Worm (Caenorhabditis elegans) whole organism, L4 larva: ENCODE results near the gene enu-3.6.

Experiments
- T20F7.1 ChIP-seq: fragments of 200-800 bp; sonication (Bioruptor generic); optimal IDR thresholded peaks from 2 replicates; lab custom pipeline; 2018; ENCODE audit warnings: mild to moderate bottlenecking, missing genetic modification characterization, missing compliant biosample characterization
- T26A8.4 ChIP-seq: fragments of 200-800 bp; sonication (Bioruptor generic); IDR thresholded peaks from 2 replicates; pipeline ENCODE4 v1.3.6; 2022; ENCODE audit warnings: missing genetic modification characterization, missing compliant biosample characterization
- Y75B8A.6 ChIP-seq: fragments of 200-800 bp; sonication (Bioruptor generic); IDR thresholded peaks from 2 replicates; pipeline ENCODE4 v1.3.6; 2022; ENCODE audit warnings: missing genetic modification reagents, missing genetic modification characterization, missing compliant biosample characterization
- aha-1 ChIP-seq: fragments of 150-350 bp; peaks from one replicate; lab custom pipeline; 2014; ENCODE audit warnings: missing biosample characterization, missing genetic modification characterization
- ama-1 ChIP-seq: fragments of 150-350 bp; optimal IDR thresholded peaks from 2 replicates; lab custom pipeline; 2014; ENCODE audit warnings: inconsistent platforms, mixed read lengths
- ceh-62 ChIP-seq: sonication (generic microtip); optimal IDR thresholded peaks from 2 replicates; lab custom pipeline; 2017; ENCODE audit warnings: missing biosample characterization, missing genetic modification characterization
- cey-2 ChIP-seq: sonication (generic microtip); optimal IDR thresholded peaks from 3 replicates; lab custom pipeline; 2017; ENCODE audit warnings: missing genetic modification characterization, mild to moderate bottlenecking, missing compliant biosample characterization, antibody characterized with exemption, borderline replicate concordance; ENCODE audit not compliant: insufficient read depth
- daf-12 ChIP-seq: fragments of 150-350 bp; optimal IDR thresholded peaks from 2 replicates; lab custom pipeline; 2014; ENCODE audit warnings: missing biosample characterization, missing genetic modification reagents, missing genetic modification characterization
- daf-16 ChIP-seq, 3 experiments: sonication (generic microtip); optimal IDR thresholded peaks; 2 replicates each; lab custom pipeline; 2016 to 2017; ENCODE audit warnings: missing genetic modification characterization in 3 of 3, missing genetic modification reagents in 3 of 3, mild to moderate bottlenecking in 2 of 3, missing compliant biosample characterization in 2 of 3, missing biosample characterization in 1 of 3, moderate library complexity in 1 of 3
- dmd-6 ChIP-seq: fragments of 200-800 bp; sonication (Bioruptor generic); IDR thresholded peaks from 2 replicates; pipeline ENCODE4 v1.3.6; 2022; ENCODE audit warnings: missing genetic modification reagents, missing genetic modification characterization, missing compliant biosample characterization
- dmd-8 ChIP-seq: fragments of 200-800 bp; sonication (Bioruptor generic); IDR thresholded peaks from 2 replicates; pipeline ENCODE4 v1.3.6; 2022; ENCODE audit warnings: missing genetic modification characterization, missing compliant biosample characterization
- dmd-9 ChIP-seq: fragments of 200-800 bp; sonication (Bioruptor generic); IDR thresholded peaks from 2 replicates; pipeline ENCODE4 v1.3.6; 2022; ENCODE audit warnings: missing genetic modification reagents, missing genetic modification characterization, missing compliant biosample characterization
- dpl-1 ChIP-seq: fragments of 150-350 bp; optimal IDR thresholded peaks from 2 replicates; lab custom pipeline; 2014; ENCODE audit warnings: missing biosample characterization, missing genetic modification reagents, missing genetic modification characterization
- duxl-1 ChIP-seq: sonication (generic microtip); optimal IDR thresholded peaks from 2 replicates; lab custom pipeline; 2016; ENCODE audit warnings: mild to moderate bottlenecking, missing genetic modification characterization, moderate library complexity, missing compliant biosample characterization; ENCODE audit not compliant: poor library complexity
- dve-1 ChIP-seq: sonication (generic microtip); optimal IDR thresholded peaks from 2 replicates; lab custom pipeline; 2017; ENCODE audit warnings: antibody characterized with exemption, mild to moderate bottlenecking, missing genetic modification characterization, missing compliant biosample characterization; ENCODE audit not compliant: insufficient read depth
- fkh-10 ChIP-seq: fragments of 150-350 bp; optimal IDR thresholded peaks from 2 replicates; lab custom pipeline; 2014; ENCODE audit warnings: missing biosample characterization, missing genetic modification reagents, missing genetic modification characterization
- fos-1 ChIP-seq: fragments of 150-350 bp; optimal IDR thresholded peaks from 2 replicates; lab custom pipeline; 2014; ENCODE audit warnings: missing biosample characterization, missing genetic modification characterization
- gei-8 ChIP-seq: fragments of 200-800 bp; sonication (Bioruptor generic); optimal IDR thresholded peaks from 2 replicates; lab custom pipeline; 2018; ENCODE audit warnings: mild to moderate bottlenecking, missing genetic modification characterization, missing compliant biosample characterization
- hlh-11 ChIP-seq: fragments of 200-800 bp; sonication (Bioruptor generic); optimal IDR thresholded peaks from 2 replicates; lab custom pipeline; 2018; ENCODE audit warnings: mild to moderate bottlenecking, missing genetic modification characterization, missing compliant biosample characterization
- hmg-1.1 ChIP-seq: fragments of 200-800 bp; sonication (Bioruptor generic); IDR thresholded peaks from 2 replicates; pipeline ENCODE4 v1.3.6; 2022; ENCODE audit warnings: missing genetic modification reagents, missing genetic modification characterization, missing compliant biosample characterization
- lim-7 ChIP-seq: fragments of 200-800 bp; sonication (Bioruptor generic); IDR thresholded peaks from 2 replicates; pipeline ENCODE4 v1.3.6; 2022; ENCODE audit warnings: missing genetic modification characterization, missing compliant biosample characterization
- lin-13 ChIP-seq: fragments of 150-350 bp; optimal IDR thresholded peaks from 2 replicates; lab custom pipeline; 2014; ENCODE audit warnings: missing biosample characterization, missing genetic modification reagents, missing genetic modification characterization
- lsy-2 ChIP-seq, 2 experiments: fragments of 150-350 bp in 1 of 2; sonication (generic microtip) in 1 of 2; optimal IDR thresholded peaks; 2 replicates each; lab custom pipeline; 2014 to 2017; ENCODE audit warnings: missing biosample characterization in 2 of 2, missing genetic modification characterization in 2 of 2
- madf-9 ChIP-seq: fragments of 200-800 bp; sonication (Bioruptor generic); conservative IDR thresholded peaks from 2 replicates; pipeline ENCODE4 v1.3.6; 2022; ENCODE audit warnings: missing genetic modification reagents, missing genetic modification characterization, missing compliant biosample characterization
- mdt-29 ChIP-seq: fragments of 200-800 bp; sonication (Bioruptor generic); IDR thresholded peaks from 2 replicates; pipeline ENCODE4 v1.3.6; 2022; ENCODE audit warnings: missing genetic modification reagents, missing genetic modification characterization, missing compliant biosample characterization
- mes-2 ChIP-seq: sonication (generic microtip); optimal IDR thresholded peaks from 2 replicates; lab custom pipeline; 2016; ENCODE audit warnings: missing genotype, mild to moderate bottlenecking, missing genetic modification characterization, missing compliant biosample characterization; ENCODE audit not compliant: poor library complexity, severe bottlenecking
- mxl-3 ChIP-seq: fragments of 200-800 bp; sonication (Bioruptor generic); optimal IDR thresholded peaks from 2 replicates; lab custom pipeline; 2018; ENCODE audit warnings: mild to moderate bottlenecking, missing genetic modification characterization, missing compliant biosample characterization
- nhr-11 ChIP-seq: fragments of 150-350 bp; optimal IDR thresholded peaks from 2 replicates; lab custom pipeline; 2014; ENCODE audit warnings: missing biosample characterization, missing genetic modification characterization
- nhr-25 ChIP-seq: sonication (generic microtip); optimal IDR thresholded peaks from 2 replicates; lab custom pipeline; 2017; ENCODE audit warnings: missing genetic modification characterization, mild to moderate bottlenecking, missing compliant biosample characterization, antibody characterized with exemption, moderate library complexity, borderline replicate concordance; ENCODE audit not compliant: insufficient read depth
- nhr-28 ChIP-seq: fragments of 150-350 bp; optimal IDR thresholded peaks from 2 replicates; lab custom pipeline; 2014; ENCODE audit warnings: missing biosample characterization, missing genetic modification characterization
- nhr-41 ChIP-seq: fragments of 200-800 bp; sonication (Bioruptor generic); IDR thresholded peaks from 2 replicates; pipeline ENCODE4 v1.3.6; 2022; ENCODE audit warnings: missing genetic modification reagents, missing genetic modification characterization, missing compliant biosample characterization
- nhr-48 ChIP-seq: sonication (generic microtip); optimal IDR thresholded peaks from 2 replicates; lab custom pipeline; 2016; ENCODE audit warnings: mild to moderate bottlenecking, missing genetic modification characterization, missing compliant biosample characterization
- nhr-76 ChIP-seq: fragments of 150-350 bp; optimal IDR thresholded peaks from 2 replicates; lab custom pipeline; 2014; ENCODE audit warnings: missing biosample characterization, missing genetic modification characterization
- nhr-77 ChIP-seq: fragments of 150-350 bp; optimal IDR thresholded peaks from 2 replicates; lab custom pipeline; 2014; ENCODE audit warnings: missing biosample characterization, missing genetic modification characterization
- php-3 ChIP-seq: fragments of 200-800 bp; sonication (Bioruptor generic); IDR thresholded peaks from 2 replicates; pipeline ENCODE4 v1.3.6; 2022; ENCODE audit warnings: missing genetic modification reagents, missing genetic modification characterization, missing compliant biosample characterization
- rbr-2 ChIP-seq: sonication (generic microtip); optimal IDR thresholded peaks from 2 replicates; lab custom pipeline; 2016; ENCODE audit warnings: missing genotype, missing genetic modification characterization, missing compliant biosample characterization
- saeg-2 ChIP-seq: fragments of 200-800 bp; sonication (Bioruptor generic); IDR thresholded peaks from 2 replicates; pipeline ENCODE4 v1.3.6; 2022; ENCODE audit warnings: missing genetic modification reagents, missing genetic modification characterization, missing compliant biosample characterization
- set-16 ChIP-seq: fragments of 200-800 bp; sonication (Bioruptor generic); IDR thresholded peaks from 2 replicates; pipeline ENCODE4 v1.3.6; 2022; ENCODE audit warnings: missing genetic modification reagents, missing genetic modification characterization, missing compliant biosample characterization
- snpc-1.2 ChIP-seq: fragments of 200-800 bp; sonication (Bioruptor generic); IDR thresholded peaks from 2 replicates; pipeline ENCODE4 v1.3.6; 2022; ENCODE audit warnings: missing genetic modification reagents, missing genetic modification characterization, missing compliant biosample characterization
- spr-1 ChIP-seq: sonication (generic microtip); optimal IDR thresholded peaks from 2 replicates; lab custom pipeline; 2016; ENCODE audit warnings: mild to moderate bottlenecking, missing genetic modification characterization, missing compliant biosample characterization
- tra-1 ChIP-seq: fragments of 200-800 bp; sonication (Bioruptor generic); IDR thresholded peaks from 2 replicates; pipeline ENCODE4 v1.3.6; 2022; ENCODE audit warnings: missing genetic modification reagents, missing genetic modification characterization, missing compliant biosample characterization
- unc-130 ChIP-seq: sonication (generic microtip); optimal IDR thresholded peaks from 2 replicates; lab custom pipeline; 2016; ENCODE audit warnings: missing genetic modification reagents, missing genetic modification characterization, missing compliant biosample characterization
- vab-7 ChIP-seq: fragments of 200-800 bp; sonication (Bioruptor generic); IDR thresholded peaks from 2 replicates; pipeline ENCODE4 v1.3.6; 2022; ENCODE audit warnings: missing genetic modification reagents, missing genetic modification characterization, missing compliant biosample characterization
- zag-1 ChIP-seq: fragments of 150-350 bp; optimal IDR thresholded peaks from 2 replicates; lab custom pipeline; 2014; ENCODE audit warnings: missing biosample characterization, missing genetic modification characterization
- zfp-2 ChIP-seq: sonication (generic microtip); optimal IDR thresholded peaks from 2 replicates; lab custom pipeline; 2016; ENCODE audit warnings: mild to moderate bottlenecking, missing genetic modification characterization, missing compliant biosample characterization
- zfp-3 ChIP-seq: fragments of 200-800 bp; sonication (Bioruptor generic); conservative IDR thresholded peaks from 2 replicates; pipeline ENCODE4 v1.3.6; 2022; ENCODE audit warnings: missing genetic modification reagents, missing genetic modification characterization, missing compliant biosample characterization
- zip-2 ChIP-seq: fragments of 150-350 bp; optimal IDR thresholded peaks from 2 replicates; lab custom pipeline; 2014; ENCODE audit warnings: missing biosample characterization, missing genetic modification characterization

enu-3.6 gene

DNA sequence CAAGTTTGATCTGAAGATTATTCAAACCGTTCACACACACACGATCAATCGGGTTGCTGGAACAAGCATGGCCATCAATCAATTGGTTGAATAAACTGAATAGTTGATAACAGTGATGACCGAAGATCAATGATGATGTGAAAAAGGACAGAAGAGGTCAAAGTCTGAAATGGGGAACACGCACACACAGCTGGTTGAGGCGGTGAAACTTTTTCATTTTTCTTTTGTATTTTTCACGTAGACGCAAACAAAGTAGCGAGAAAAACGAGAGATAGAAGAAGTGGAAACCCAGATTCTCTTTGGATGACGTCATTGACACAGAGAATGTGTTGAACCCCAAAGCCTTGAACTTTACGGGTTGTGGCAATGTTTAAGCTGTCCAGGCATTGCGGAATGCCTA, 32.8 kb upstream of the enu-3.6 start (continued):
- peak; percentile 91 for TF ChIP-seq nhr-48 (tag; lab: Kevin White, UChicago)
- peak; percentile 93 for TF ChIP-seq dve-1
- peak; percentile 42 to 67 for TF ChIP-seq lsy-2 (tag; optimal IDR thresholded peaks at IDR 0.05; lab: Kevin White, UChicago)
- no peak for TF ChIP-seq unc-130 (GFP tag; lab: Kevin White, UChicago)
- peak; percentile 72 for TF ChIP-seq ama-1 (lab: Kevin White, UChicago)
- TF ChIP-seq mes-2 (tag; lab: Kevin White, UChicago) = peak; percentile 37
- no peak for TF ChIP-seq madf-9 (GFP tag; lab: Robert Waterston, UW)
- TF ChIP-seq fkh-10 = no peak
- TF ChIP-seq vab-7 (GFP tag; lab: Robert Waterston, UW) = no peak
- peak; percentile 35 for TF ChIP-seq nhr-77
- TF ChIP-seq mxl-3 (GFP tag; lab: Kevin White, UChicago) = peak; percentile 93
- TF ChIP-seq hmg-1.1 (GFP tag; lab: Robert Waterston, UW) = no peak
- TF ChIP-seq daf-16 (GFP tag; optimal IDR thresholded peaks at IDR 0.05; lab: Kevin White, UChicago) = peak in 1 of 2 experiments; percentile 30
- TF ChIP-seq daf-16 (tag; optimal IDR thresholded peaks at IDR 0.05; lab: Kevin White, UChicago) = peak; percentile 41
- TF ChIP-seq T20F7.1 (GFP tag; lab: Kevin White, UChicago) = peak; percentile 36
- no peak for TF ChIP-seq ceh-62 (tag; lab: Kevin White, UChicago)
- TF ChIP-seq dmd-6 = peak; percentile 92
- peak; percentile 33 for TF ChIP-seq spr-1 (tag; lab: Kevin White, UChicago)

- no peak for TF ChIP-seq lim-7
- TF ChIP-seq mdt-29 (GFP tag; lab: Robert Waterston, UW) = 0 out of 2 replicates have a peak, but pooled peaks have one; percentile 23
- no peak for TF ChIP-seq zag-1
- no peak for TF ChIP-seq dve-1
- no peak for TF ChIP-seq tra-1 (GFP tag; lab: Robert Waterston, UW)
- no peak for TF ChIP-seq gei-8 (GFP tag; lab: Kevin White, UChicago)
- no peak for TF ChIP-seq nhr-11 (tag; lab: Kevin White, UChicago)
- no peak for TF ChIP-seq T26A8.4 (GFP tag; lab: Robert Waterston, UW)
- no peak for TF ChIP-seq spr-1 (tag; lab: Kevin White, UChicago)
- no peak for TF ChIP-seq nhr-77
- TF ChIP-seq nhr-48 (tag; lab: Kevin White, UChicago) = no peak
- no peak for TF ChIP-seq zfp-3 (GFP tag; lab: Robert Waterston, UW)
- no peak for TF ChIP-seq daf-12 (tag; lab: Kevin White, UChicago)
- no peak for TF ChIP-seq set-16 (GFP tag; lab: Robert Waterston, UW)
- peak; percentile 27 for TF ChIP-seq hlh-11
- TF ChIP-seq lsy-2 (tag; optimal IDR thresholded peaks at IDR 0.05; lab: Kevin White, UChicago) = peak in 1 of 2 experiments; percentile 41
- peak; percentile 88 for TF ChIP-seq nhr-28
Measured at ce11 chrIII:10718078-10718477, 32.2 kb upstream of the enu-3.6 start.

- TF ChIP-seq nhr-76 (tag; lab: Kevin White, UChicago) (no peak), dmd-8 (no peak), zfp-2 (no peak), aha-1 (tag; lab: Kevin White, UChicago) (no peak), nhr-25 (tag; lab: Kevin White, UChicago) (no peak), nhr-41 (no peak), lin-13 (GFP tag; lab: Kevin White, UChicago) (no peak), php-3 (GFP tag; lab: Robert Waterston, UW) (no peak; the same call in 1 of the 2 replicates), saeg-2 (GFP tag; lab: Robert Waterston, UW) (no peak), snpc-1.2 (GFP tag; lab: Robert Waterston, UW) (no peak), nhr-77 (peak; percentile 65), mxl-3 (GFP tag; lab: Kevin White, UChicago) (peak; percentile 56), cey-2 (tag; lab: Kevin White, UChicago) (no peak), Y75B8A.6 (GFP tag; lab: Robert Waterston, UW) (0 out of 2 replicates have a peak, but pooled peaks have one; percentile 57), dmd-9 (GFP tag; lab: Robert Waterston, UW) (no peak), duxl-1 (tag; lab: Kevin White, UChicago) (peak; percentile 9), dpl-1 (GFP tag; lab: Kevin White, UChicago) (no peak), fos-1 (tag; lab: Kevin White, UChicago) (no peak), nhr-48 (tag; lab: Kevin White, UChicago) (peak; percentile 12), zip-2 (tag; lab: Kevin White, UChicago) (no peak), ceh-62 (tag; lab: Kevin White, UChicago) (no peak), dmd-6 (peak; percentile 62), rbr-2 (no peak)
Measured at ce11 chrIII:10719057-10719456, 31.2 kb upstream of the enu-3.6 start.
